Fruit fly (Drosophila melanogaster) whole organism, wandering third instar larva: ENCODE results near the gene CG13847.

ENCODE experiments used
- Abd-B ChIP-seq: fragments of >200 bp; optimal IDR thresholded peaks from 2 replicates; lab custom pipeline; 2017; ENCODE audit warnings: missing biosample characterization, missing genetic modification characterization
- CG32264 ChIP-seq: fragments of 200-800 bp; sonication (Bioruptor generic); optimal IDR thresholded peaks from 2 replicates; lab custom pipeline; 2016; ENCODE audit warnings: missing biosample characterization, missing genetic modification characterization
- CG9705 ChIP-seq: fragments of 200-800 bp; sonication (Bioruptor generic); optimal IDR thresholded peaks from 2 replicates; lab custom pipeline; 2018; ENCODE audit warnings: missing biosample characterization, mild to moderate bottlenecking, missing genetic modification characterization
- CrebA ChIP-seq: fragments of 200-800 bp; sonication (Bioruptor generic); optimal IDR thresholded peaks from 2 replicates; lab custom pipeline; 2016; ENCODE audit warnings: missing biosample characterization, mild to moderate bottlenecking, missing genetic modification characterization, borderline replicate concordance
- Dfd ChIP-seq: fragments of >200 bp; optimal IDR thresholded peaks from 2 replicates; lab custom pipeline; 2017; ENCODE audit warnings: missing biosample characterization, missing genetic modification characterization
- Dif ChIP-seq: fragments of 200-275, 200-300 bp; sonication (Bioruptor generic); optimal IDR thresholded peaks from 2 replicates; lab custom pipeline; 2018; ENCODE audit warnings: missing biosample characterization, missing genetic modification characterization; ENCODE audit not compliant: partially characterized antibody
- GATAd ChIP-seq: sonication (Bioruptor generic); optimal IDR thresholded peaks from 2 replicates; lab custom pipeline; 2016; ENCODE audit warnings: missing biosample characterization, missing genetic modification characterization
- HLH106 ChIP-seq: fragments of 200-800 bp; optimal IDR thresholded peaks from 3 replicates; lab custom pipeline; 2019; ENCODE audit warnings: missing biosample characterization, mild to moderate bottlenecking, missing genetic modification characterization, moderate library complexity
- Hnf4 ChIP-seq: fragments of 200-800 bp; sonication (Bioruptor generic); optimal IDR thresholded peaks from 2 replicates; lab custom pipeline; 2016; ENCODE audit warnings: missing biosample characterization, mild to moderate bottlenecking, missing genetic modification characterization
- Hr78 ChIP-seq: fragments of >200 bp; optimal IDR thresholded peaks from 2 replicates; lab custom pipeline; 2017; ENCODE audit warnings: missing biosample characterization, missing genetic modification characterization
- Hr83 ChIP-seq: fragments of 200-300 bp; sonication (Bioruptor generic); optimal IDR thresholded peaks from 2 replicates; lab custom pipeline; 2016; ENCODE audit warnings: missing biosample characterization, mild to moderate bottlenecking, missing genetic modification characterization, moderate library complexity; ENCODE audit not compliant: poor library complexity, severe bottlenecking
- Jra ChIP-seq: sonication (Bioruptor generic); optimal IDR thresholded peaks from 2 replicates; lab custom pipeline; 2016; ENCODE audit warnings: missing biosample characterization, missing genetic modification characterization
- Mio ChIP-seq: sonication (Bioruptor generic); optimal IDR thresholded peaks from 2 replicates; lab custom pipeline; 2016; ENCODE audit warnings: missing biosample characterization, missing genetic modification characterization
- Myc ChIP-seq: fragments of >200 bp; optimal IDR thresholded peaks from 2 replicates; lab custom pipeline; 2017
- N ChIP-seq: fragments of >200 bp; optimal IDR thresholded peaks from 2 replicates; lab custom pipeline; 2018; ENCODE audit warnings: missing biosample characterization, missing external identifiers, missing genetic modification characterization
- OdsH ChIP-seq: fragments of 200-800 bp; sonication (Bioruptor generic); optimal IDR thresholded peaks from 2 replicates; lab custom pipeline; 2016; ENCODE audit warnings: missing biosample characterization, mild to moderate bottlenecking, missing genetic modification characterization
- Rel ChIP-seq, 2 experiments: fragments of 200-800 bp; sonication (Bioruptor generic) in 1 of 2; optimal IDR thresholded peaks; 2 replicates in 1 of 2; 3 replicates in 1 of 2; lab custom pipeline; 2016 to 2019; ENCODE audit warnings: mild to moderate bottlenecking in 2 of 2, missing biosample characterization in 2 of 2, missing genetic modification characterization in 2 of 2, moderate library complexity in 1 of 2
- Sp1 ChIP-seq: fragments of 200-800 bp; sonication (Bioruptor generic); optimal IDR thresholded peaks from 3 replicates; lab custom pipeline; 2019; ENCODE audit warnings: missing biosample characterization, mild to moderate bottlenecking, missing genetic modification characterization, moderate library complexity
- Vsx2 ChIP-seq: fragments of 200-300, 225-300 bp; sonication (Bioruptor generic); optimal IDR thresholded peaks from 2 replicates; lab custom pipeline; 2018; ENCODE audit warnings: missing biosample characterization, missing genetic modification characterization; ENCODE audit not compliant: partially characterized antibody
- br ChIP-seq: fragments of 200-800 bp; sonication (Bioruptor generic); optimal IDR thresholded peaks from 2 replicates; lab custom pipeline; 2016; ENCODE audit warnings: missing biosample characterization, missing genetic modification characterization
- brk ChIP-seq: fragments of 200-800 bp; sonication (Bioruptor generic); optimal IDR thresholded peaks from 2 replicates; lab custom pipeline; 2016; ENCODE audit warnings: missing biosample characterization, mild to moderate bottlenecking, missing genetic modification characterization
- dl ChIP-seq, 2 experiments: fragments of 175-275, 200-275 bp in 1 of 2; fragments of 200-275 bp in 1 of 2; sonication (Bioruptor generic); optimal IDR thresholded peaks; lab custom pipeline; 2018; ENCODE audit warnings: mild to moderate bottlenecking in 2 of 2, missing biosample characterization in 2 of 2, missing genetic modification characterization in 2 of 2, moderate library complexity in 2 of 2; ENCODE audit not compliant: partially characterized antibody in 2 of 2, insufficient read depth in 1 of 2
- dmrt93B ChIP-seq: fragments of 200-800 bp; sonication (Bioruptor generic); optimal IDR thresholded peaks from 2 replicates; lab custom pipeline; 2018; ENCODE audit warnings: missing biosample characterization, mild to moderate bottlenecking, missing genetic modification characterization
- dsf ChIP-seq: sonication (Bioruptor generic); optimal IDR thresholded peaks from 2 replicates; lab custom pipeline; 2016; ENCODE audit warnings: missing biosample characterization, missing genetic modification characterization, borderline replicate concordance
- ey ChIP-seq: fragments of 200-800 bp; sonication (Bioruptor generic); optimal IDR thresholded peaks from 2 replicates; lab custom pipeline; 2016; ENCODE audit warnings: missing biosample characterization, missing genetic modification characterization
- foxo ChIP-seq, 2 experiments: fragments of 200-800 bp; sonication (Bioruptor generic); optimal IDR thresholded peaks; 2 replicates in 1 of 2; 3 replicates in 1 of 2; lab custom pipeline; 2016 to 2017; ENCODE audit warnings: missing biosample characterization in 2 of 2, missing genetic modification characterization in 2 of 2
- fru ChIP-seq: fragments of 200-800 bp; sonication (Bioruptor generic); optimal IDR thresholded peaks from 3 replicates; lab custom pipeline; 2016; ENCODE audit warnings: missing biosample characterization, mild to moderate bottlenecking, missing genetic modification characterization
- h ChIP-seq: fragments of 200-800 bp; sonication (Bioruptor generic); optimal IDR thresholded peaks from 3 replicates; lab custom pipeline; 2016; ENCODE audit warnings: missing biosample characterization, mild to moderate bottlenecking, missing genetic modification characterization
- jim ChIP-seq: fragments of 175-275, 200-325 bp; sonication (Bioruptor generic); optimal IDR thresholded peaks from 2 replicates; lab custom pipeline; 2016; ENCODE audit warnings: missing biosample characterization, mild to moderate bottlenecking, missing genetic modification characterization
- lola ChIP-seq: fragments of >200 bp; optimal IDR thresholded peaks from 2 replicates; lab custom pipeline; 2017; ENCODE audit warnings: missing biosample characterization, missing genetic modification characterization
- pan ChIP-seq: fragments of >200 bp; optimal IDR thresholded peaks from 2 replicates; lab custom pipeline; 2017
- psq ChIP-seq: fragments of 200-800 bp; sonication (Bioruptor generic); optimal IDR thresholded peaks from 3 replicates; lab custom pipeline; 2017; ENCODE audit warnings: missing biosample characterization, mild to moderate bottlenecking, missing genetic modification characterization, moderate library complexity
- sage ChIP-seq: fragments of 200-800 bp; sonication (Bioruptor generic); optimal IDR thresholded peaks from 2 replicates; lab custom pipeline; 2016; ENCODE audit warnings: missing biosample characterization, mild to moderate bottlenecking, missing genetic modification characterization
- sv ChIP-seq: fragments of 200-800 bp; sonication (Bioruptor generic); optimal IDR thresholded peaks from 3 replicates; lab custom pipeline; 2016; ENCODE audit warnings: missing biosample characterization, missing genetic modification characterization
- tai ChIP-seq: sonication (Bioruptor generic); optimal IDR thresholded peaks from 2 replicates; lab custom pipeline; 2016; ENCODE audit warnings: missing biosample characterization, missing genetic modification characterization
- usp ChIP-seq: fragments of >200 bp; optimal IDR thresholded peaks from 2 replicates; lab custom pipeline; 2017; ENCODE audit warnings: missing biosample characterization, missing genetic modification characterization
- woc ChIP-seq: sonication (Bioruptor generic); optimal IDR thresholded peaks from 2 replicates; lab custom pipeline; 2016; ENCODE audit warnings: missing biosample characterization, mild to moderate bottlenecking, missing genetic modification characterization

CG13847 gene

DNA sequence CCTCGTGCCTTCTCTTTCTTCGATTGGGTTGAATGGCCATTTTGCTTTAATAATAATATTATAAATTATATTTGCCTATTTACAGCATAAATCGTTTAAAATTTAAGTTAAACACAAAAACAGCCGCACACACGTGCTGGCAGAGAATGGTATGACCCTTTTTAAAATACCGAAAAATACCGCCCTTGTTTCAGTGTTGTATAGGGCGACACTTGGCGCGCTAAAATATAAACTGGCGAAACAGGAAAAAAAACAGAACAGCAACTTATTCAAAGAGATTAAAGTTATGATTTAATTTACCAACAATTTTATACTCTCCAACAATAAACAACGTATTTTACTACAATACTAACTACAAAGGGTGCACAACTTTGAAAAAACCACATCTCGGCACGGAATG is 10.5 kb upstream of the CG13847 start, which contains the start of gene CG12499:
TSS of gene CG12499 (minus strand) at position 95 of the 400 bp plus-strand sequence.
- TF ChIP-seq sage (no peak), Myc (peak; percentile 19)
- TF ChIP-seq, all 38 proteins: peak for 1

- TF ChIP-seq sv (GFP tag; lab: Kevin White, UChicago) (no peak), h (no peak), OdsH (GFP tag; lab: Kevin White, UChicago) (no peak), Hnf4 (GFP tag; lab: Kevin White, UChicago) (no peak), br (GFP tag; lab: Kevin White, UChicago) (no peak), Rel (GFP tag; optimal IDR thresholded peaks at IDR 0.05; lab: Kevin White, UChicago) (no peak), Rel (tag; optimal IDR thresholded peaks at IDR 0.05; lab: Kevin White, UChicago) (no peak), lola (GFP tag; lab: Kevin White, UChicago) (no peak), dmrt93B (GFP tag; lab: Kevin White, UChicago) (no peak), Hr78 (GFP tag; lab: Kevin White, UChicago) (no peak), usp (GFP tag; lab: Kevin White, UChicago) (no peak), Dfd (no peak), jim (no peak), sage (no peak), Hr83 (no peak), CrebA (GFP tag; lab: Kevin White, UChicago) (no peak), Mio (GFP tag; lab: Kevin White, UChicago) (no peak), HLH106 (tag; lab: Kevin White, UChicago) (no peak), Dif (no peak), dl (GFP tag; optimal IDR thresholded peaks at IDR 0.05; lab: Kevin White, UChicago; ENCODE audit: insufficient read depth in 1 of 2, partially characterized antibody in 2 of 2) (no peak)
Observed at dm6 chr3R:22438301-22438700, 2.4 kb upstream of the CG13847 start.

DNA sequence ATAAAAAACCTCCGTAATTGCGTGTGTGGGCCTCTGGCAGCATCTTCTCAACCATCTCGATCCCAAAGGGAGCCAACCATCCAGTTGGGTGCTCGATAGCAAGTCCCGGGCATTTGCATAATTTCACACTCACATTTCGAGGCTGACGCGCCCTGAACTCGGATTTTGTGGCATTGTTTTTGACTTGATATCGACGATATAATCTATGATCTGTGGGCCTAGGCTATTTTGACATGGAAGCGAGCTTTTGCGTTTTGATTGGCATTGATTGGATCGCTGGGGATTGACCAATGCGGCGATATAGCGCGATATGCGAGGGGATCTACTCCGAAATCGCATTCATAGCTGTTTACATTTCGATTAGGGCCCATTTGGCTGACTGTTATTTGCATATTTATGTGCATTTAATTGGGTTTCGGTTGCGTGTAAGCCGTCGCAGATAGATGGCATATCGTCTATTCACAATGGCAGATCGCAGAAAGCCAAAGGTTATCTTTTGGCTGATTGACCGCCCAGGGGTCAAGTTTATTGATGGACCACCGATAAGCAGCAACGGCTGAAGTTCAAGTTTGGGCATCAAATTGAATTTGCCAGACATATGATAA is 3.6 kb downstream of the CG13847 start:
- TF ChIP-seq Vsx2 (GFP tag; lab: Kevin White, UChicago) (no peak), N (GFP tag; lab: Kevin White, UChicago) (no peak), dl (GFP tag; optimal IDR thresholded peaks at IDR 0.05; lab: Kevin White, UChicago; ENCODE audit: insufficient read depth in 1 of 2, partially characterized antibody in 2 of 2) (no peak), br (GFP tag; lab: Kevin White, UChicago) (no peak), Abd-B (GFP tag; lab: Kevin White, UChicago) (no peak)

- TF ChIP-seq pan (lab: Kevin White, UChicago) (no peak), N (GFP tag; lab: Kevin White, UChicago) (no peak), dsf (no peak), Hr83 (no peak), GATAd (no peak), fru (GFP tag; lab: Kevin White, UChicago) (no peak), CG9705 (no peak)
Observed at dm6 chr3R:22424602-22425190, 11.3 kb downstream of the CG13847 start, which contains the start of gene pinta. Gene pinta, minus strand, starts transcription at chr3R:22424929.

DNA sequence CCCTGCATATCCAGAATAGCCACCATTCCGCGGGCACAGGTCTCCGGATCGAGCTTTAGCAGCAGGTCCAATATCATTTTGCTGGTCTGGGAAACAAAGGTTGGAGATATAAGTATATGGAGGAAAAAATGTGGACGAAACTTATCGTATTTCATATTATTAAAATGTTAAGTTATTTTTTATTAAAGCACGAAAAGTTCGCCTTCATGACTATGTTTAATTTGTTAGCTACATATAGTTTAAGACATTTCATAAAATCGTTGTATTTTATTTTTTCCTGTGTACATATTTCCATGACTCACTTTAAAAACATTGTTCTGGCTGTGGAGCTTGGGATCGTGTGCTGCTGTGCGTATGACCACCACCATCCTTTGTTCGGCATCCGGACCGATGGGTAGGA is 12.0 kb downstream of the CG13847 start:
- no peak for TF ChIP-seq dmrt93B (GFP tag; lab: Kevin White, UChicago)
- no peak for TF ChIP-seq CrebA (GFP tag; lab: Kevin White, UChicago)
- TF ChIP-seq lola (GFP tag; lab: Kevin White, UChicago) = no peak
- peak; percentile 44 for TF ChIP-seq psq (GFP tag; lab: Kevin White, UChicago)
- peak in 1 of 2 experiments; percentile 70 for TF ChIP-seq foxo (GFP tag; optimal IDR thresholded peaks at IDR 0.05; lab: Kevin White, UChicago)
- no peak for TF ChIP-seq woc (GFP tag; lab: Kevin White, UChicago)
- no peak for TF ChIP-seq sv (GFP tag; lab: Kevin White, UChicago)
- TF ChIP-seq HLH106 (tag; lab: Kevin White, UChicago) = peak; percentile 36
- no peak for TF ChIP-seq dl (GFP tag; optimal IDR thresholded peaks at IDR 0.05; lab: Kevin White, UChicago; ENCODE audit: insufficient read depth in 1 of 2, partially characterized antibody in 2 of 2)
- no peak for TF ChIP-seq Dfd
- no peak for TF ChIP-seq Myc
- TF ChIP-seq dsf = no peak
- TF ChIP-seq Jra (GFP tag; lab: Kevin White, UChicago) = peak; percentile 33
- TF ChIP-seq Hnf4 (GFP tag; lab: Kevin White, UChicago) = no peak
- TF ChIP-seq br (GFP tag; lab: Kevin White, UChicago) = peak; percentile 40
- TF ChIP-seq ey (GFP tag; lab: Kevin White, UChicago) = peak; percentile 37
- no peak for TF ChIP-seq GATAd
- no peak for TF ChIP-seq Mio (GFP tag; lab: Kevin White, UChicago)
- no peak for TF ChIP-seq Vsx2 (GFP tag; lab: Kevin White, UChicago)
- TF ChIP-seq CG32264 (GFP tag; lab: Kevin White, UChicago) = no peak
- TF ChIP-seq jim = no peak
- TF ChIP-seq Rel (GFP tag; optimal IDR thresholded peaks at IDR 0.05; lab: Kevin White, UChicago) = no peak
- TF ChIP-seq Rel (tag; optimal IDR thresholded peaks at IDR 0.05; lab: Kevin White, UChicago) = no peak
- TF ChIP-seq Hr78 (GFP tag; lab: Kevin White, UChicago) = no peak
- TF ChIP-seq usp (GFP tag; lab: Kevin White, UChicago) = no peak
- TF ChIP-seq Abd-B (GFP tag; lab: Kevin White, UChicago) = no peak
- no peak for TF ChIP-seq tai (GFP tag; lab: Kevin White, UChicago)
- TF ChIP-seq fru (GFP tag; lab: Kevin White, UChicago) = peak; percentile 39
- no peak for TF ChIP-seq Sp1
- TF ChIP-seq h = peak; percentile 51
- TF ChIP-seq CG9705 = no peak
- TF ChIP-seq brk (GFP tag; lab: Kevin White, UChicago) = no peak
